Worm (Caenorhabditis elegans): ENCODE measurements around the gene C42D4.18.

C42D4.18 gene

DNA sequence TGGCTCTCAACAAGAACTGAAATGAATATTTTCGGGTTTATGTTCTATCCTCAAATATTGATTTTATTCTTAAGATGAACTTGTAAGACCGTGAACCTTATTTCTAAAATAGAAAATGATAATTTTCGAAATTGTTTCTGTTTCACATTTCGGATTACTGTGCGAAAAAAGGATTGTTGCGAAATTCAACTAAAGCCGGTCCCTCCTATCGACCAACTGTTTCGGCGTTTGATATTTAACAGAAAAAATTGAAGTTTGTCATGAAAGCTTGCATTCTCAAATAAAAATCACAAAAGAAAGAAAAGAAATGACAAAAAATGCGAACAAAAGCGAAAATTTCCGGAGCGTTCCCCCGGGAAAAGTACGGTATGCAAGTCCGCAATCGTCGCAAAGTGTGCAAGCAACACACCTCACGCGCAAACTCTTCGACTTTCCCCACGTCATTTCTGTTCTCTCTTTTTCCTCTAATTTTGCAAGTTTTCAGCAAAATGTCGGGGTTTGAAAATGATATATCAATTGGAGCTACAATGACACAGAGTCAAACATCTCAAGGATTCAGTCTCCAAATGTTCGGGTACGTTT, 17.5 kb upstream of the C42D4.18 start, which contains the start of gene C34D4.4 (continued):
- TF ChIP-seq Y53G8AR.9 (GFP tag; conservative IDR thresholded peaks at IDR 0.05) (no peak), dox-1 (GFP tag; IDR thresholded peaks at IDR 0.05) (peak; percentile 43; the same call in 1 of the 2 replicates), mcd-1 (GFP tag; IDR thresholded peaks at IDR 0.05) (0 out of 2 replicates have a peak, but pooled peaks have one; percentile 9), D2030.7 (GFP tag; IDR thresholded peaks at IDR 0.05) (peak; percentile 14; the same call in 1 of the 2 replicates), F33H1.4 (GFP tag; IDR thresholded peaks at IDR 0.05) (peak; percentile 36; the same call in 1 of the 2 replicates), F37B4.10 (GFP tag; IDR thresholded peaks at IDR 0.05) (no peak), pbrm-1 (GFP tag; IDR thresholded peaks at IDR 0.05) (0 out of 2 replicates have a peak, but pooled peaks have one; percentile 21), snpc-1.3 (tag; optimal IDR thresholded peaks at IDR 0.05; ENCODE audit: insufficient read depth) (no peak), B0261.1 (tag; optimal IDR thresholded peaks at IDR 0.05) (no peak), aptf-2 (GFP tag; conservative IDR thresholded peaks at IDR 0.05) (peak; percentile 93), madf-6 (GFP tag; IDR thresholded peaks at IDR 0.05) (peak; percentile 43; the same call in 1 of the 2 replicates)

DNA sequence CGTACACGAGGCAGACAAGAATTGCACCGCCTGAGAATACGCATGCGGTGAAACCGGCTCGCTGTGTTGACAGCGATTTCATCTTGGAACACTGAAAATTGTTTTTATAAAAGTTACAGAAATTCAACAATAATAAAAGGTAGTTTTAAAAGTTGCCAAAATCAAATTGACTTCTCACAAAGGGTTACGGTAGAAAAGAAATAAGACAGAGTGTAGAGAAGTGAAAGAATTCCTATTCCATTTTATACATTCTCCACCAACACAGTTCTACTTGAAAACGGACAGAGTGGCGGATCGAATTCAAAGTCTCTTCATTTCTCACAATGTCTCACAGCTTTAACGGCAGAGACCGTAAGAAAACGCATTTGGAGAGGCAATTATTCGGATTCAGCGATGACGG, 14.2 kb upstream of the C42D4.18 start, which contains the start of gene col-113:
col-113 (minus strand) TSS at position 101 of the 400 bp plus-strand sequence.
- TF ChIP-seq B0336.3 (GFP tag; IDR thresholded peaks at IDR 0.05) (no peak), lsy-27 (tag; optimal IDR thresholded peaks at IDR 0.05; ENCODE audit: borderline replicate concordance, insufficient read depth) (no peak), aptf-3 (GFP tag; IDR thresholded peaks at IDR 0.05) (no peak), T07F8.4 (tag; optimal IDR thresholded peaks at IDR 0.05) (no peak), rec-8 (tag; optimal IDR thresholded peaks at IDR 0.05) (no peak), akir-1 (GFP tag; optimal IDR thresholded peaks at IDR 0.05) (no peak), lsl-1 (GFP tag; optimal IDR thresholded peaks at IDR 0.05) (no peak), zim-3 (tag; optimal IDR thresholded peaks at IDR 0.05) (no peak)

ce11 chrIV:7153362-7153761, 13.2 kb upstream of the C42D4.18 start, which contains the start of gene C34D4.3:
C34D4.3 (plus strand) TSS chrIV:7153662.
- TF ChIP-seq pha-4 (tag; optimal IDR thresholded peaks at IDR 0.05): no peak

DNA sequence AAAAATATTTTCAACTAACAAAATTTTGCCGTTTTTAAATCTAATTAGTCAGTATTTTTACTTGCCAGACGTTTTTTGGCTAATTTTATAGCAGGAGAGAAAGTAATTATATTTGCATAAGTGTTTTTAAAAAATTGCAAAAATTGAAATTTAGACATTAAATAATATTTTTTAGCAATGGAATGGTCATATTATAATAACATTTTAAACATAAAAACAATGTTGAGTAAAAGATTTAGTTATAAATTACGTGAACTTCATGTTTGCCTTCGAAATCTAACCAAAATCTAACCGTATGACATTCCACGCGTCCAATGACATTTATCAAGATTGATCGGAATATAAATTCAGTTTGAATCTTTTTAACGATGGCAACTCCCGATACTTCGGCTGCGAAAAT, 12.2 kb upstream of the C42D4.18 start, which contains the start of gene C34D4.2:
C34D4.2 (plus strand) TSS at position 301 of the 400 bp plus-strand sequence.
- TF ChIP-seq ztf-28 (GFP tag; IDR thresholded peaks at IDR 0.05) (no peak), attf-6 (GFP tag; IDR thresholded peaks at IDR 0.05) (no peak), T07F8.4 (tag; optimal IDR thresholded peaks at IDR 0.05) (no peak), snpc-1.1 (tag; optimal IDR thresholded peaks at IDR 0.05; ENCODE audit: insufficient read depth) (no peak), lin-54 (GFP tag; optimal IDR thresholded peaks at IDR 0.05) (no peak), sptf-2 (GFP tag; optimal IDR thresholded peaks at IDR 0.05) (no peak), B0336.3 (GFP tag; IDR thresholded peaks at IDR 0.05) (no peak), atf-7 (tag; optimal IDR thresholded peaks at IDR 0.05) (no peak), ceh-40 (GFP tag; IDR thresholded peaks at IDR 0.05) (no peak), dpl-1 (GFP tag; optimal IDR thresholded peaks at IDR 0.05) (no peak), pha-4 (tag; optimal IDR thresholded peaks at IDR 0.05) (no peak), akir-1 (GFP tag; optimal IDR thresholded peaks at IDR 0.05) (no peak), rpc-1 (optimal IDR thresholded peaks at IDR 0.05) (no peak), rpc-1 (tag; optimal IDR thresholded peaks at IDR 0.05) (no peak), F39B2.1 (GFP tag; IDR thresholded peaks at IDR 0.05) (no peak), unc-62 (GFP tag; optimal IDR thresholded peaks at IDR 0.05) (no peak)

Measured in whole organism, young adult.